Fruit fly (Drosophila melanogaster) whole organism, embryonic: Measurements from ENCODE around the gene CG11858.

ENCODE experiments used
- Adf1 ChIP-seq: fragments of 200-800 bp; sonication (Bioruptor generic); IDR thresholded peaks from 2 replicates; pipeline ENCODE4 v1.3.6; 2022; ENCODE audit warnings: missing biosample characterization, missing genetic modification characterization
- B-H2 ChIP-seq: fragments of 200-800 bp; sonication (Bioruptor generic); optimal IDR thresholded peaks from 2 replicates; lab custom pipeline; 2018; ENCODE audit warnings: missing biosample characterization, mild to moderate bottlenecking, missing genetic modification characterization
- CG10267 ChIP-seq: fragments of 200-800 bp; sonication (Bioruptor generic); optimal IDR thresholded peaks from 2 replicates; lab custom pipeline; 2018; ENCODE audit warnings: missing biosample characterization, mild to moderate bottlenecking, missing genetic modification characterization, moderate library complexity
- CG10366 ChIP-seq: fragments of 200-800 bp; sonication (Bioruptor generic); IDR thresholded peaks from 2 replicates; pipeline ENCODE4 v1.3.6; 2022; ENCODE audit warnings: missing biosample characterization, missing genetic modification characterization
- CG11093 ChIP-seq: fragments of 200-800 bp; sonication (Bioruptor generic); IDR thresholded peaks from 3 replicates; pipeline ENCODE4 v1.3.6; 2022; ENCODE audit warnings: missing biosample characterization, missing genetic modification characterization
- CG1233 ChIP-seq: fragments of 200-800 bp; sonication (Bioruptor generic); optimal IDR thresholded peaks from 4 replicates; lab custom pipeline; 2018; ENCODE audit warnings: missing biosample characterization, mild to moderate bottlenecking, missing genetic modification characterization
- CG12391 ChIP-seq: fragments of 200-800 bp; sonication (Bioruptor generic); optimal IDR thresholded peaks from 3 replicates; lab custom pipeline; 2018; ENCODE audit warnings: missing biosample characterization, mild to moderate bottlenecking, missing genetic modification characterization, moderate library complexity
- CG12744 ChIP-seq: fragments of 200-800 bp; sonication (Bioruptor generic); optimal IDR thresholded peaks from 2 replicates; lab custom pipeline; 2016; ENCODE audit warnings: missing biosample characterization, missing genetic modification characterization
- CG14441 ChIP-seq: fragments of 200-800 bp; sonication (Bioruptor generic); IDR thresholded peaks from 2 replicates; pipeline ENCODE4 v1.3.6; 2022; ENCODE audit warnings: missing biosample characterization, missing genetic modification characterization
- CG14860 ChIP-seq: fragments of 200-800 bp; sonication (Bioruptor generic); IDR thresholded peaks from 3 replicates; pipeline ENCODE4 v1.3.6; 2022; ENCODE audit warnings: missing biosample characterization, missing genetic modification characterization; ENCODE audit not compliant: partially characterized antibody
- CG14965 ChIP-seq: fragments of 200-800 bp; sonication (Bioruptor generic); optimal IDR thresholded peaks from 2 replicates; lab custom pipeline; 2016; ENCODE audit warnings: missing biosample characterization, missing genetic modification characterization, borderline replicate concordance
- CG15269 ChIP-seq: fragments of 200-800 bp; sonication (Bioruptor generic); optimal IDR thresholded peaks from 2 replicates; lab custom pipeline; 2018; ENCODE audit warnings: missing biosample characterization, mild to moderate bottlenecking, missing genetic modification characterization, moderate library complexity
- CG15601 ChIP-seq: fragments of 200-800 bp; sonication (Bioruptor generic); optimal IDR thresholded peaks from 3 replicates; lab custom pipeline; 2019; ENCODE audit warnings: missing biosample characterization, mild to moderate bottlenecking, missing genetic modification characterization, moderate library complexity
- CG1647 ChIP-seq: fragments of 200-800 bp; sonication (Bioruptor generic); optimal IDR thresholded peaks from 3 replicates; lab custom pipeline; 2016; ENCODE audit warnings: missing biosample characterization, missing genetic modification characterization
- CG17568 ChIP-seq: fragments of 200-800 bp; sonication (Bioruptor generic); optimal IDR thresholded peaks from 2 replicates; lab custom pipeline; 2018; ENCODE audit warnings: missing biosample characterization, mild to moderate bottlenecking, missing genetic modification characterization, moderate library complexity
- CG18619 ChIP-seq: fragments of 200-800 bp; sonication (Bioruptor generic); optimal IDR thresholded peaks from 3 replicates; lab custom pipeline; 2017; ENCODE audit warnings: missing biosample characterization, mild to moderate bottlenecking, missing genetic modification characterization
- CG2202 ChIP-seq: fragments of 200-800 bp; sonication (Bioruptor generic); optimal IDR thresholded peaks from 2 replicates; lab custom pipeline; 2018; ENCODE audit warnings: missing biosample characterization, mild to moderate bottlenecking, missing genetic modification characterization
- CG30020 ChIP-seq: fragments of 200-800 bp; optimal IDR thresholded peaks from 2 replicates; lab custom pipeline; 2019; ENCODE audit warnings: missing biosample characterization, mild to moderate bottlenecking, missing genetic modification characterization, moderate library complexity
- CG33213 ChIP-seq: fragments of 200-800 bp; sonication (Bioruptor generic); optimal IDR thresholded peaks from 3 replicates; lab custom pipeline; 2016; ENCODE audit warnings: missing biosample characterization, missing genetic modification characterization
- CG5245 ChIP-seq: fragments of 200-800 bp; sonication (Bioruptor generic); optimal IDR thresholded peaks from 3 replicates; lab custom pipeline; 2016; ENCODE audit warnings: missing biosample characterization, missing genetic modification characterization
- CG7271 ChIP-seq: fragments of 200-800 bp; sonication (Bioruptor generic); optimal IDR thresholded peaks from 2 replicates; lab custom pipeline; 2018; ENCODE audit warnings: missing biosample characterization, mild to moderate bottlenecking, missing genetic modification characterization, moderate library complexity
- CG8290 ChIP-seq, 3 experiments: fragments of 200-800 bp; sonication (Bioruptor generic); optimal IDR thresholded peaks; 2 replicates each; lab custom pipeline; 2016 to 2019; ENCODE audit warnings: missing biosample characterization in 3 of 3, missing genetic modification characterization in 3 of 3, mild to moderate bottlenecking in 2 of 3, moderate library complexity in 1 of 3
- CG8765 ChIP-seq: fragments of 200-800 bp; sonication (Bioruptor generic); IDR thresholded peaks from 2 replicates; pipeline ENCODE4 v1.3.6; 2022; ENCODE audit warnings: missing biosample characterization, missing genetic modification characterization
- CG9727 ChIP-seq: fragments of 200-800 bp; sonication (Bioruptor generic); optimal IDR thresholded peaks from 3 replicates; lab custom pipeline; 2017; ENCODE audit warnings: missing biosample characterization, mild to moderate bottlenecking, missing genetic modification characterization
- Dfd ChIP-seq, 2 experiments: fragments of >200 bp; optimal IDR thresholded peaks; 2 replicates each; lab custom pipeline; 2017; ENCODE audit warnings: missing biosample characterization in 2 of 2, missing genetic modification characterization in 2 of 2
- Dref ChIP-seq: fragments of 200-800 bp; sonication (Bioruptor generic); IDR thresholded peaks from 2 replicates; pipeline ENCODE4 v1.3.6; 2022; ENCODE audit warnings: missing biosample characterization, missing genetic modification characterization
- MESR4 ChIP-seq: fragments of 200-800 bp; sonication (Bioruptor generic); optimal IDR thresholded peaks from 2 replicates; lab custom pipeline; 2018; ENCODE audit warnings: missing biosample characterization, mild to moderate bottlenecking, missing genetic modification characterization, moderate library complexity
- Sin3A ChIP-seq: fragments of >200 bp; optimal IDR thresholded peaks from 2 replicates; lab custom pipeline; 2018
- Sox100B ChIP-seq: fragments of 200-800 bp; sonication (Bioruptor generic); optimal IDR thresholded peaks from 3 replicates; lab custom pipeline; 2018; ENCODE audit warnings: missing biosample characterization, mild to moderate bottlenecking, missing genetic modification characterization
- Sry-β ChIP-seq: fragments of 200-800 bp; sonication (Bioruptor generic); optimal IDR thresholded peaks from 2 replicates; lab custom pipeline; 2018; ENCODE audit warnings: missing biosample characterization, mild to moderate bottlenecking, missing genetic modification characterization, moderate library complexity
- ac ChIP-seq: fragments of 200-800 bp; sonication (Bioruptor generic); optimal IDR thresholded peaks from 3 replicates; lab custom pipeline; 2017; ENCODE audit warnings: missing biosample characterization, mild to moderate bottlenecking, missing genetic modification characterization
- dmrt11E ChIP-seq: fragments of 200-800 bp; sonication (Bioruptor generic); optimal IDR thresholded peaks from 3 replicates; lab custom pipeline; 2018; ENCODE audit warnings: missing biosample characterization, mild to moderate bottlenecking, missing genetic modification characterization, moderate library complexity
- hth ChIP-seq: fragments of >200 bp; optimal IDR thresholded peaks from 2 replicates; lab custom pipeline; 2017; ENCODE audit warnings: inconsistent platforms
- insv ChIP-seq, 2 experiments: fragments of 200-800 bp; sonication (Bioruptor generic); optimal IDR thresholded peaks; 3 replicates each; lab custom pipeline; 2016 to 2018; ENCODE audit warnings: missing biosample characterization in 2 of 2, missing genetic modification characterization in 2 of 2
- maf-S ChIP-seq: fragments of 200-800 bp; sonication (Bioruptor generic); optimal IDR thresholded peaks from 2 replicates; lab custom pipeline; 2016; ENCODE audit warnings: missing biosample characterization, missing genetic modification characterization
- pfk ChIP-seq: fragments of 200-800 bp; sonication (Bioruptor generic); optimal IDR thresholded peaks from 2 replicates; lab custom pipeline; 2018; ENCODE audit warnings: missing biosample characterization, mild to moderate bottlenecking, missing genetic modification characterization, moderate library complexity
- ro ChIP-seq: fragments of 200-800 bp; sonication (Bioruptor generic); IDR thresholded peaks from 2 replicates; pipeline ENCODE4 v1.3.6; 2022; ENCODE audit warnings: missing biosample characterization, missing genetic modification characterization
- run ChIP-seq: fragments of 200-800 bp; sonication (Bioruptor generic); optimal IDR thresholded peaks from 3 replicates; lab custom pipeline; 2018; ENCODE audit warnings: missing biosample characterization, mild to moderate bottlenecking, missing genetic modification characterization
- scrt ChIP-seq: fragments of 200-800 bp; sonication (Bioruptor generic); optimal IDR thresholded peaks from 2 replicates; lab custom pipeline; 2018; ENCODE audit warnings: missing biosample characterization, mild to moderate bottlenecking, missing genetic modification characterization, moderate library complexity
- sd ChIP-seq: fragments of 200-800 bp; sonication (Bioruptor generic); optimal IDR thresholded peaks from 3 replicates; lab custom pipeline; 2018; ENCODE audit warnings: missing biosample characterization, mild to moderate bottlenecking, missing genetic modification characterization, moderate library complexity
- slbo ChIP-seq: fragments of 200-800 bp; sonication (Bioruptor generic); IDR thresholded peaks from 2 replicates; pipeline ENCODE4 v1.3.6; 2022; ENCODE audit warnings: missing biosample characterization, missing genetic modification characterization
- sug ChIP-seq: fragments of 200-800 bp; optimal IDR thresholded peaks from 2 replicates; lab custom pipeline; 2019; ENCODE audit warnings: missing biosample characterization, mild to moderate bottlenecking, missing genetic modification characterization, moderate library complexity
- tap ChIP-seq: fragments of 200-800 bp; optimal IDR thresholded peaks from 3 replicates; lab custom pipeline; 2019; ENCODE audit warnings: missing biosample characterization, mild to moderate bottlenecking, missing genetic modification characterization, moderate library complexity
- tll ChIP-seq, 2 experiments: fragments of 200-800 bp in 1 of 2; fragments of >200 bp in 1 of 2; sonication (Bioruptor generic) in 1 of 2; optimal IDR thresholded peaks; 2 replicates each; lab custom pipeline; 2017 to 2019; ENCODE audit warnings: missing biosample characterization in 2 of 2, missing genetic modification characterization in 2 of 2, mild to moderate bottlenecking in 1 of 2, moderate library complexity in 1 of 2
- toy ChIP-seq: fragments of 200-800 bp; sonication (Bioruptor generic); IDR thresholded peaks from 2 replicates; pipeline ENCODE4 v1.3.6; 2022; ENCODE audit warnings: missing biosample characterization, missing genetic modification characterization
- trem ChIP-seq: fragments of 200-800 bp; optimal IDR thresholded peaks from 3 replicates; lab custom pipeline; 2019; ENCODE audit warnings: missing biosample characterization, mild to moderate bottlenecking, missing genetic modification characterization, moderate library complexity
- twi ChIP-seq: fragments of 200-800 bp; optimal IDR thresholded peaks from 2 replicates; lab custom pipeline; 2019; ENCODE audit warnings: missing biosample characterization, mild to moderate bottlenecking, missing genetic modification characterization, moderate library complexity
- vnd ChIP-seq: fragments of 200-800 bp; sonication (Bioruptor generic); IDR thresholded peaks from 3 replicates; pipeline ENCODE4 v1.3.6; 2022; ENCODE audit warnings: missing biosample characterization, missing genetic modification characterization; ENCODE audit not compliant: partially characterized antibody
- zf30C ChIP-seq: fragments of 200-800 bp; sonication (Bioruptor generic); optimal IDR thresholded peaks from 3 replicates; lab custom pipeline; 2018; ENCODE audit warnings: missing biosample characterization, mild to moderate bottlenecking, missing genetic modification characterization

The CG11858 gene

dm6 chr3R:25245052-25245813 is 17.3 kb upstream of the CG11858 start, which contains the start of gene bam:
Gene bam (minus strand): TSS chr3R:25245109.
- TF ChIP-seq CG7271 (no peak), dmrt11E (tag; lab: Kevin White, UChicago) (no peak), trem (tag; lab: Kevin White, UChicago) (peak; percentile 71), Dref (GFP tag; lab: Robert Waterston, UW) (0 out of 2 replicates have a peak, but pooled peaks have one; percentile 32), hth (lab: Kevin White, UChicago) (no peak), run (tag; lab: Kevin White, UChicago) (no peak), tll (GFP tag; optimal IDR thresholded peaks at IDR 0.05; lab: Kevin White, UChicago) (no peak), CG15601 (tag; lab: Kevin White, UChicago) (peak; percentile 22), sd (tag; lab: Kevin White, UChicago) (peak; percentile 52), CG30020 (no peak), slbo (GFP tag; lab: Robert Waterston, UW) (no peak), scrt (GFP tag; lab: Kevin White, UChicago) (no peak), insv (GFP tag; optimal IDR thresholded peaks at IDR 0.05; lab: Kevin White, UChicago) (peak in 1 of 2 experiments; percentile 46), vnd (GFP tag; lab: Robert Waterston, UW) (no peak), tap (tag; lab: Kevin White, UChicago) (peak; percentile 14), CG10366 (GFP tag; lab: Robert Waterston, UW) (no peak), CG5245 (GFP tag; lab: Kevin White, UChicago) (no peak), ac (GFP tag; lab: Kevin White, UChicago) (no peak), Dfd (GFP tag; optimal IDR thresholded peaks at IDR 0.05; lab: Kevin White, UChicago) (no peak), CG10267 (tag; lab: Kevin White, UChicago) (peak; percentile 53), CG33213 (peak; percentile 19), CG9727 (GFP tag; lab: Kevin White, UChicago) (no peak), B-H2 (peak; percentile 58), CG12391 (peak; percentile 33), Sin3A (lab: Kevin White, UChicago) (no peak), toy (GFP tag; lab: Robert Waterston, UW) (no peak), CG1233 (GFP tag; lab: Kevin White, UChicago) (no peak), CG14860 (GFP tag; lab: Robert Waterston, UW) (no peak), CG1647 (GFP tag; lab: Kevin White, UChicago) (no peak), CG14441 (GFP tag; lab: Robert Waterston, UW) (no peak), CG11093 (GFP tag; lab: Robert Waterston, UW) (no peak), CG8290 (GFP tag; optimal IDR thresholded peaks at IDR 0.05; lab: Kevin White, UChicago) (peak; percentile 43), CG8290 (tag; optimal IDR thresholded peaks at IDR 0.05; lab: Kevin White, UChicago) (no peak), sug (tag; lab: Kevin White, UChicago) (peak; percentile 46), Adf1 (GFP tag; lab: Robert Waterston, UW) (no peak), pfk (no peak), maf-S (GFP tag; lab: Kevin White, UChicago) (no peak), MESR4 (no peak), zf30C (no peak), Sox100B (GFP tag; lab: Kevin White, UChicago) (no peak), CG14965 (GFP tag; lab: Kevin White, UChicago) (no peak), Sry-β (GFP tag; lab: Kevin White, UChicago) (no peak), CG8765 (no peak), ro (GFP tag; lab: Robert Waterston, UW) (no peak), CG17568 (no peak), twi (no peak), CG2202 (tag; lab: Kevin White, UChicago) (no peak), CG15269 (tag; lab: Kevin White, UChicago) (no peak), CG12744 (GFP tag; lab: Kevin White, UChicago) (no peak), CG18619 (GFP tag; lab: Kevin White, UChicago) (no peak)
